Worm (Caenorhabditis elegans): ENCODE results near the gene W04H10.6.

- no peak for TF ChIP-seq ceh-27 (GFP tag; optimal IDR thresholded peaks at IDR 0.05)
- no peak for TF ChIP-seq snpc-4 (GFP tag; optimal IDR thresholded peaks at IDR 0.05)
- TF ChIP-seq snpc-4 (tag; optimal IDR thresholded peaks at IDR 0.05), result peak in 1 of 4 experiments; percentile 23
- no peak for TF ChIP-seq dpl-1 (GFP tag; optimal IDR thresholded peaks at IDR 0.05)
Observed at ce11 chrII:602969-603368, 5.3 kb downstream of the W04H10.6 start.
